Worm (Caenorhabditis elegans): Measurements from ENCODE around the gene fbxb-15.

- no peak for TF ChIP-seq nhr-11 (tag; optimal IDR thresholded peaks at IDR 0.05)
- no peak for TF ChIP-seq fax-1 (tag; optimal IDR thresholded peaks at IDR 0.05)
- TF ChIP-seq zip-5 (tag; optimal IDR thresholded peaks at IDR 0.05) = no peak
- TF ChIP-seq ceh-22 (tag; optimal IDR thresholded peaks at IDR 0.05) = no peak
- TF ChIP-seq ztf-16 (tag; optimal IDR thresholded peaks at IDR 0.05) = no peak
- TF ChIP-seq hlh-8 (tag; optimal IDR thresholded peaks at IDR 0.05) = no peak
Measured at ce11 chrII:1682218-1682617, 28.9 kb upstream of the fbxb-15 start, which contains the start of gene fbxb-26.
